Fruit fly (Drosophila melanogaster): ENCODE data around the gene Hsc70-4.

Gene Hsc70-4

dm6 chr3R:15196134-15197034, 46.1 kb upstream of the Hsc70-4 start, which contains the start of the genes Kpc1 and CG42542 (continued):
- TF ChIP-seq CG7556 (GFP tag; optimal IDR thresholded peaks at IDR 0.05): peak; percentile 75
- peak; percentile 36 for TF ChIP-seq Bdp1 (GFP tag; optimal IDR thresholded peaks at IDR 0.05)
- no peak for TF ChIP-seq fru (optimal IDR thresholded peaks at IDR 0.05)
- TF ChIP-seq E2f1 (GFP tag; IDR thresholded peaks at IDR 0.05): no peak
- no peak for TF ChIP-seq CG17612 (GFP tag; IDR thresholded peaks at IDR 0.05)
- TF ChIP-seq Sin3A (optimal IDR thresholded peaks at IDR 0.05): peak; percentile 89
- TF ChIP-seq CG18262 (tag; optimal IDR thresholded peaks at IDR 0.05): no peak
- peak in 1 of 2 experiments; percentile 29 for TF ChIP-seq insv (GFP tag; optimal IDR thresholded peaks at IDR 0.05)
- peak; percentile 74 for TF ChIP-seq CG10543 (GFP tag; optimal IDR thresholded peaks at IDR 0.05)
- TF ChIP-seq row (GFP tag; IDR thresholded peaks at IDR 0.05): peak; percentile 92
- TF ChIP-seq psq (GFP tag; optimal IDR thresholded peaks at IDR 0.05): peak; percentile 50
- TF ChIP-seq wor (GFP tag; IDR thresholded peaks at IDR 0.05): 0 out of 2 replicates have a peak, but pooled peaks have one; percentile 22
- TF ChIP-seq CG16863 (GFP tag; optimal IDR thresholded peaks at IDR 0.05): peak; percentile 52
- TF ChIP-seq CG33557 (GFP tag; optimal IDR thresholded peaks at IDR 0.05): peak; percentile 57
- TF ChIP-seq CG4730 (GFP tag; IDR thresholded peaks at IDR 0.05): peak; percentile 45; the same call in 1 of the 2 replicates
- peak in 1 of 2 experiments; percentile 60 for TF ChIP-seq bsh (GFP tag; optimal IDR thresholded peaks at IDR 0.05)
- peak; percentile 76 for TF ChIP-seq Vsx1 (GFP tag; optimal IDR thresholded peaks at IDR 0.05)
- TF ChIP-seq NC2β (GFP tag; optimal IDR thresholded peaks at IDR 0.05): peak; percentile 41
- TF ChIP-seq Fer3 (tag; optimal IDR thresholded peaks at IDR 0.05): no peak
- TF ChIP-seq CG6689 (GFP tag; IDR thresholded peaks at IDR 0.05): peak; percentile 59
- peak; percentile 67 for TF ChIP-seq Oli (tag; optimal IDR thresholded peaks at IDR 0.05)
- peak; percentile 80 for TF ChIP-seq Myb (GFP tag; optimal IDR thresholded peaks at IDR 0.05)
- no peak for TF ChIP-seq salm (tag; optimal IDR thresholded peaks at IDR 0.05)
- TF ChIP-seq chm (GFP tag; IDR thresholded peaks at IDR 0.05): peak; percentile 64; the same call in 1 of the 2 replicates
- TF ChIP-seq z (GFP tag; IDR thresholded peaks at IDR 0.05): no peak
- TF ChIP-seq Sox102F (GFP tag; optimal IDR thresholded peaks at IDR 0.05): peak; percentile 62
- TF ChIP-seq CG1529 (GFP tag; optimal IDR thresholded peaks at IDR 0.05): no peak
- TF ChIP-seq kni (GFP tag; optimal IDR thresholded peaks at IDR 0.05): peak; percentile 39
- peak; percentile 95 for TF ChIP-seq Scr (GFP tag; IDR thresholded peaks at IDR 0.05; ENCODE audit: partially characterized antibody)
- TF ChIP-seq CG31224 (GFP tag; IDR thresholded peaks at IDR 0.05): no peak; the same call in 1 of the 2 replicates
- no peak for TF ChIP-seq CG14965 (GFP tag; optimal IDR thresholded peaks at IDR 0.05; ENCODE audit: borderline replicate concordance)
- peak; percentile 19 for TF ChIP-seq CG6813 (GFP tag; optimal IDR thresholded peaks at IDR 0.05)
- peak; percentile 79 for TF ChIP-seq CG3847 (GFP tag; IDR thresholded peaks at IDR 0.05)
- peak; percentile 60 for TF ChIP-seq tx (GFP tag; optimal IDR thresholded peaks at IDR 0.05)
- peak; percentile 74 for TF ChIP-seq CG13424 (tag; optimal IDR thresholded peaks at IDR 0.05)
- TF ChIP-seq zf30C (GFP tag; optimal IDR thresholded peaks at IDR 0.05): no peak
- TF ChIP-seq jumu (GFP tag; optimal IDR thresholded peaks at IDR 0.05): peak; percentile 77
- no peak for TF ChIP-seq Lpt (GFP tag; optimal IDR thresholded peaks at IDR 0.05)
- 0 out of 2 replicates have a peak, but pooled peaks have one; percentile 24 for TF ChIP-seq Taf1 (GFP tag; IDR thresholded peaks at IDR 0.05)
- TF ChIP-seq schlank (tag; optimal IDR thresholded peaks at IDR 0.05): peak; percentile 33
- peak; percentile 83 for TF ChIP-seq CG4617 (GFP tag; optimal IDR thresholded peaks at IDR 0.05; ENCODE audit: borderline replicate concordance)
- TF ChIP-seq wdn (GFP tag; IDR thresholded peaks at IDR 0.05): peak; percentile 56
- TF ChIP-seq CG7839 (tag; optimal IDR thresholded peaks at IDR 0.05): no peak
- TF ChIP-seq dmrt11E (tag; optimal IDR thresholded peaks at IDR 0.05): peak; percentile 75
- TF ChIP-seq CG12942 (GFP tag; optimal IDR thresholded peaks at IDR 0.05): peak; percentile 69
- peak; percentile 93 for TF ChIP-seq CG13287 (GFP tag; IDR thresholded peaks at IDR 0.05; ENCODE audit: partially characterized antibody)
- TF ChIP-seq oc (tag; optimal IDR thresholded peaks at IDR 0.05): no peak
- TF ChIP-seq vfl (GFP tag; optimal IDR thresholded peaks at IDR 0.05): peak; percentile 63
- TF ChIP-seq HLH3B (GFP tag; IDR thresholded peaks at IDR 0.05): peak; percentile 47; the same call in 1 of the 2 replicates
